Fruit fly (Drosophila melanogaster) whole organism, wandering third instar larva: ENCODE data around the gene CG12299.

Experiments used
- Abd-B ChIP-seq: fragments of >200 bp; optimal IDR thresholded peaks from 2 replicates; lab custom pipeline; 2017; ENCODE audit warnings: missing biosample characterization, missing genetic modification characterization
- CG32264 ChIP-seq: fragments of 200-800 bp; sonication (Bioruptor generic); optimal IDR thresholded peaks from 2 replicates; lab custom pipeline; 2016; ENCODE audit warnings: missing biosample characterization, missing genetic modification characterization
- CG9705 ChIP-seq: fragments of 200-800 bp; sonication (Bioruptor generic); optimal IDR thresholded peaks from 2 replicates; lab custom pipeline; 2018; ENCODE audit warnings: missing biosample characterization, mild to moderate bottlenecking, missing genetic modification characterization
- CrebA ChIP-seq: fragments of 200-800 bp; sonication (Bioruptor generic); optimal IDR thresholded peaks from 2 replicates; lab custom pipeline; 2016; ENCODE audit warnings: missing biosample characterization, mild to moderate bottlenecking, missing genetic modification characterization, borderline replicate concordance
- Dfd ChIP-seq: fragments of >200 bp; optimal IDR thresholded peaks from 2 replicates; lab custom pipeline; 2017; ENCODE audit warnings: missing biosample characterization, missing genetic modification characterization
- Dif ChIP-seq: fragments of 200-275, 200-300 bp; sonication (Bioruptor generic); optimal IDR thresholded peaks from 2 replicates; lab custom pipeline; 2018; ENCODE audit warnings: missing biosample characterization, missing genetic modification characterization; ENCODE audit not compliant: partially characterized antibody
- GATAd ChIP-seq: sonication (Bioruptor generic); optimal IDR thresholded peaks from 2 replicates; lab custom pipeline; 2016; ENCODE audit warnings: missing biosample characterization, missing genetic modification characterization
- HLH106 ChIP-seq: fragments of 200-800 bp; optimal IDR thresholded peaks from 3 replicates; lab custom pipeline; 2019; ENCODE audit warnings: missing biosample characterization, mild to moderate bottlenecking, missing genetic modification characterization, moderate library complexity
- Hnf4 ChIP-seq: fragments of 200-800 bp; sonication (Bioruptor generic); optimal IDR thresholded peaks from 2 replicates; lab custom pipeline; 2016; ENCODE audit warnings: missing biosample characterization, mild to moderate bottlenecking, missing genetic modification characterization
- Hr78 ChIP-seq: fragments of >200 bp; optimal IDR thresholded peaks from 2 replicates; lab custom pipeline; 2017; ENCODE audit warnings: missing biosample characterization, missing genetic modification characterization
- Hr83 ChIP-seq: fragments of 200-300 bp; sonication (Bioruptor generic); optimal IDR thresholded peaks from 2 replicates; lab custom pipeline; 2016; ENCODE audit warnings: missing biosample characterization, mild to moderate bottlenecking, missing genetic modification characterization, moderate library complexity; ENCODE audit not compliant: poor library complexity, severe bottlenecking
- Jra ChIP-seq: sonication (Bioruptor generic); optimal IDR thresholded peaks from 2 replicates; lab custom pipeline; 2016; ENCODE audit warnings: missing biosample characterization, missing genetic modification characterization
- Mio ChIP-seq: sonication (Bioruptor generic); optimal IDR thresholded peaks from 2 replicates; lab custom pipeline; 2016; ENCODE audit warnings: missing biosample characterization, missing genetic modification characterization
- Myc ChIP-seq: fragments of >200 bp; optimal IDR thresholded peaks from 2 replicates; lab custom pipeline; 2017
- N ChIP-seq: fragments of >200 bp; optimal IDR thresholded peaks from 2 replicates; lab custom pipeline; 2018; ENCODE audit warnings: missing biosample characterization, missing external identifiers, missing genetic modification characterization
- OdsH ChIP-seq: fragments of 200-800 bp; sonication (Bioruptor generic); optimal IDR thresholded peaks from 2 replicates; lab custom pipeline; 2016; ENCODE audit warnings: missing biosample characterization, mild to moderate bottlenecking, missing genetic modification characterization
- Sp1 ChIP-seq: fragments of 200-800 bp; sonication (Bioruptor generic); optimal IDR thresholded peaks from 3 replicates; lab custom pipeline; 2019; ENCODE audit warnings: missing biosample characterization, mild to moderate bottlenecking, missing genetic modification characterization, moderate library complexity
- Vsx2 ChIP-seq: fragments of 200-300, 225-300 bp; sonication (Bioruptor generic); optimal IDR thresholded peaks from 2 replicates; lab custom pipeline; 2018; ENCODE audit warnings: missing biosample characterization, missing genetic modification characterization; ENCODE audit not compliant: partially characterized antibody
- brk ChIP-seq: fragments of 200-800 bp; sonication (Bioruptor generic); optimal IDR thresholded peaks from 2 replicates; lab custom pipeline; 2016; ENCODE audit warnings: missing biosample characterization, mild to moderate bottlenecking, missing genetic modification characterization
- dl ChIP-seq, 2 experiments: fragments of 175-275, 200-275 bp in 1 of 2; fragments of 200-275 bp in 1 of 2; sonication (Bioruptor generic); optimal IDR thresholded peaks; lab custom pipeline; 2018; ENCODE audit warnings: mild to moderate bottlenecking in 2 of 2, missing biosample characterization in 2 of 2, missing genetic modification characterization in 2 of 2, moderate library complexity in 2 of 2; ENCODE audit not compliant: partially characterized antibody in 2 of 2, insufficient read depth in 1 of 2
- dmrt93B ChIP-seq: fragments of 200-800 bp; sonication (Bioruptor generic); optimal IDR thresholded peaks from 2 replicates; lab custom pipeline; 2018; ENCODE audit warnings: missing biosample characterization, mild to moderate bottlenecking, missing genetic modification characterization
- dsf ChIP-seq: sonication (Bioruptor generic); optimal IDR thresholded peaks from 2 replicates; lab custom pipeline; 2016; ENCODE audit warnings: missing biosample characterization, missing genetic modification characterization, borderline replicate concordance
- ey ChIP-seq: fragments of 200-800 bp; sonication (Bioruptor generic); optimal IDR thresholded peaks from 2 replicates; lab custom pipeline; 2016; ENCODE audit warnings: missing biosample characterization, missing genetic modification characterization
- foxo ChIP-seq, 2 experiments: fragments of 200-800 bp; sonication (Bioruptor generic); optimal IDR thresholded peaks; 2 replicates in 1 of 2; 3 replicates in 1 of 2; lab custom pipeline; 2016 to 2017; ENCODE audit warnings: missing biosample characterization in 2 of 2, missing genetic modification characterization in 2 of 2
- h ChIP-seq: fragments of 200-800 bp; sonication (Bioruptor generic); optimal IDR thresholded peaks from 3 replicates; lab custom pipeline; 2016; ENCODE audit warnings: missing biosample characterization, mild to moderate bottlenecking, missing genetic modification characterization
- jim ChIP-seq: fragments of 175-275, 200-325 bp; sonication (Bioruptor generic); optimal IDR thresholded peaks from 2 replicates; lab custom pipeline; 2016; ENCODE audit warnings: missing biosample characterization, mild to moderate bottlenecking, missing genetic modification characterization
- lola ChIP-seq: fragments of >200 bp; optimal IDR thresholded peaks from 2 replicates; lab custom pipeline; 2017; ENCODE audit warnings: missing biosample characterization, missing genetic modification characterization
- psq ChIP-seq: fragments of 200-800 bp; sonication (Bioruptor generic); optimal IDR thresholded peaks from 3 replicates; lab custom pipeline; 2017; ENCODE audit warnings: missing biosample characterization, mild to moderate bottlenecking, missing genetic modification characterization, moderate library complexity
- rgr ChIP-seq: fragments of 200-800 bp; sonication (Bioruptor generic); optimal IDR thresholded peaks from 3 replicates; lab custom pipeline; 2016; ENCODE audit warnings: missing biosample characterization, mild to moderate bottlenecking, missing genetic modification characterization
- sage ChIP-seq: fragments of 200-800 bp; sonication (Bioruptor generic); optimal IDR thresholded peaks from 2 replicates; lab custom pipeline; 2016; ENCODE audit warnings: missing biosample characterization, mild to moderate bottlenecking, missing genetic modification characterization
- sv ChIP-seq: fragments of 200-800 bp; sonication (Bioruptor generic); optimal IDR thresholded peaks from 3 replicates; lab custom pipeline; 2016; ENCODE audit warnings: missing biosample characterization, missing genetic modification characterization
- tai ChIP-seq: sonication (Bioruptor generic); optimal IDR thresholded peaks from 2 replicates; lab custom pipeline; 2016; ENCODE audit warnings: missing biosample characterization, missing genetic modification characterization
- woc ChIP-seq: sonication (Bioruptor generic); optimal IDR thresholded peaks from 2 replicates; lab custom pipeline; 2016; ENCODE audit warnings: missing biosample characterization, mild to moderate bottlenecking, missing genetic modification characterization

Gene CG12299

DNA sequence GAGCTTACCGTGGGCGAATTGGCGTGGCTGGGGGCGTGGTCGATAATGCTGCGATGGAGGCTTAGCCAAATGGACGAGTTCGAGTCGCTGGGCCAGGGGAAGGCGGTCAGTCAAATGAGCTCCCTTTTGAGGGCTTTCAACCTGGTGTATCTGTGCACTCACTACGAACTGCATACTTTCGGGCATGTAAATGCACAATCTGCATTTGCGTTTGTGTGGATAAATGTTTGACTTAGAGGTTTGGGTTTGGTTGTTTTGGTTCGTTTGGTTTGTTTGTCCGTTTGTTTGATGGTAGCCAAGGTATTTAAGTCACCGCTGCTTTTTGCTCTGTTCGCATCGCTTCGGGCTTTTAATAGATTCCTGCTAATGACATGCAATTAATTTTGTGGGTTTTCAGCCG, 25.9 kb upstream of the CG12299 start:
- TF ChIP-seq h (GFP tag; lab: Kevin White, UChicago) (no peak), rgr (GFP tag; lab: Kevin White, UChicago) (no peak), Dfd (GFP tag; lab: Kevin White, UChicago) (no peak), GATAd (GFP tag; lab: Kevin White, UChicago) (no peak), sage (GFP tag; lab: Kevin White, UChicago) (no peak), dl (GFP tag; optimal IDR thresholded peaks at IDR 0.05; lab: Kevin White, UChicago; ENCODE audit: insufficient read depth in 1 of 2, partially characterized antibody in 2 of 2) (no peak), Hr83 (GFP tag; lab: Kevin White, UChicago) (no peak), N (GFP tag; lab: Kevin White, UChicago) (no peak), dmrt93B (no peak), lola (no peak), OdsH (GFP tag; lab: Kevin White, UChicago) (no peak)

- TF ChIP-seq Vsx2 (GFP tag; lab: Kevin White, UChicago) (no peak), GATAd (GFP tag; lab: Kevin White, UChicago) (no peak), HLH106 (tag; lab: Kevin White, UChicago) (no peak), N (GFP tag; lab: Kevin White, UChicago) (no peak), CG9705 (GFP tag; lab: Kevin White, UChicago) (no peak), Dfd (GFP tag; lab: Kevin White, UChicago) (no peak), h (GFP tag; lab: Kevin White, UChicago) (no peak), ey (GFP tag; lab: Kevin White, UChicago) (no peak), OdsH (GFP tag; lab: Kevin White, UChicago) (no peak), CG32264 (GFP tag; lab: Kevin White, UChicago) (no peak), brk (GFP tag; lab: Kevin White, UChicago) (no peak), jim (GFP tag; lab: Kevin White, UChicago) (no peak), woc (GFP tag; lab: Kevin White, UChicago) (no peak), tai (GFP tag; lab: Kevin White, UChicago) (no peak), CrebA (GFP tag; lab: Kevin White, UChicago) (no peak), dmrt93B (no peak), Hnf4 (GFP tag; lab: Kevin White, UChicago) (no peak), Mio (GFP tag; lab: Kevin White, UChicago) (no peak), dl (GFP tag; optimal IDR thresholded peaks at IDR 0.05; lab: Kevin White, UChicago; ENCODE audit: insufficient read depth in 1 of 2, partially characterized antibody in 2 of 2) (no peak), Dif (GFP tag; lab: Kevin White, UChicago) (no peak)
These were observed 15.6 kb upstream of the CG12299 start for dm6 chr2L:10721535-10721934.

- TF ChIP-seq OdsH (GFP tag; lab: Kevin White, UChicago) (no peak), sage (GFP tag; lab: Kevin White, UChicago) (no peak), Hr78 (GFP tag; lab: Kevin White, UChicago) (no peak), brk (GFP tag; lab: Kevin White, UChicago) (no peak), Mio (GFP tag; lab: Kevin White, UChicago) (no peak), Dfd (GFP tag; lab: Kevin White, UChicago) (no peak), rgr (GFP tag; lab: Kevin White, UChicago) (no peak), GATAd (GFP tag; lab: Kevin White, UChicago) (no peak), ey (GFP tag; lab: Kevin White, UChicago) (no peak), tai (GFP tag; lab: Kevin White, UChicago) (no peak)
These were observed 13.2 kb upstream of the CG12299 start, which contains the start of gene CG6431 for dm6 chr2L:10723903-10724302. Gene CG6431 (plus strand): TSS chr2L:10724203.

- TF ChIP-seq sage (GFP tag; lab: Kevin White, UChicago) (peak; percentile 50), Vsx2 (GFP tag; lab: Kevin White, UChicago) (no peak)
These were observed 8.4 kb upstream of the CG12299 start, which contains the start of gene CG6443 for dm6 chr2L:10728751-10729150. Gene CG6443 (plus strand): TSS chr2L:10728978.

- no peak for TF ChIP-seq Abd-B (GFP tag; lab: Kevin White, UChicago)
These were observed 7.2 kb upstream of the CG12299 start, which contains the start of gene CG17118 for dm6 chr2L:10729955-10730354. Gene CG17118 (plus strand): TSS chr2L:10730255.

DNA sequence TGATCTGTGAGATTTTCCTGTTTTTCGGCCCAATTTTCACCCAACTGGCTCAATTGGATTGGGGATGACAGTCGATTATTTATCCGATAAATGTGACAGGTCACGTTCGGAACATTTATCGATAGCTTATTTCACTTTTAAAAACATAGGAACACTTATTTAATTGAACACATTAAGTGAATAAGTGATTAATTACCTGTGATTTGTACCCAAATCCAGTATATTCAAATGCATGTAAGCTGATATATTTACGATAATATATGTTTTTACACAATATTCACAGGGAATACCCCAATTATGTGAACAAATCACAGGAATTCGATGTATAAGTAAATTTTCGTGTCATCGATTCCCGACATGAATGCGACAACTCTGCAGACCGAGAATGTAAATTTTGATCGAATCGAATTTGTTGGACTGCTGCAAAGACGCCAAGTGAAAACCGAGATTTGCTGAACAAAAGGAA, 4.8 kb upstream of the CG12299 start, which contains the start of the genes EMC3 and Dpy-30L1:
Gene EMC3 (minus strand): TSS at position 81 of the 466 bp plus-strand sequence.
Gene Dpy-30L1 (plus strand): TSS at position 311 of the 466 bp plus-strand sequence.
- TF ChIP-seq tai (GFP tag; lab: Kevin White, UChicago) (no peak), ey (GFP tag; lab: Kevin White, UChicago) (peak; percentile 55), woc (GFP tag; lab: Kevin White, UChicago) (no peak), dsf (GFP tag; lab: Kevin White, UChicago) (no peak), Mio (GFP tag; lab: Kevin White, UChicago) (no peak), brk (GFP tag; lab: Kevin White, UChicago) (no peak), Vsx2 (GFP tag; lab: Kevin White, UChicago) (no peak), CG32264 (GFP tag; lab: Kevin White, UChicago) (no peak), N (GFP tag; lab: Kevin White, UChicago) (no peak), Abd-B (GFP tag; lab: Kevin White, UChicago) (no peak), lola (no peak), GATAd (GFP tag; lab: Kevin White, UChicago) (peak; percentile 15), Sp1 (GFP tag; lab: Kevin White, UChicago) (no peak), h (GFP tag; lab: Kevin White, UChicago) (peak; percentile 65), dl (GFP tag; optimal IDR thresholded peaks at IDR 0.05; lab: Kevin White, UChicago; ENCODE audit: insufficient read depth in 1 of 2, partially characterized antibody in 2 of 2) (no peak), rgr (GFP tag; lab: Kevin White, UChicago) (no peak), foxo (GFP tag; optimal IDR thresholded peaks at IDR 0.05; lab: Kevin White, UChicago) (no peak), Dif (GFP tag; lab: Kevin White, UChicago) (no peak), psq (peak; percentile 30), sv (no peak), Myc (lab: Kevin White, UChicago) (no peak), Jra (GFP tag; lab: Kevin White, UChicago) (no peak), dmrt93B (no peak)
